Worm (Caenorhabditis elegans): ENCODE data around the gene R155.3.

- TF ChIP-seq mel-28 (tag; optimal IDR thresholded peaks at IDR 0.05; ENCODE audit: borderline replicate concordance) (no peak), ccch-3 (GFP tag; optimal IDR thresholded peaks at IDR 0.05) (no peak), nfya-1 (tag; optimal IDR thresholded peaks at IDR 0.05; ENCODE audit: borderline replicate concordance, insufficient read depth) (no peak), hmg-20 (GFP tag; IDR thresholded peaks at IDR 0.05) (no peak)
These were observed 4.9 kb upstream of the R155.3 start for ce11 chrIII:1981467-1981866.

Data from whole organism, young adult.